Worm (Caenorhabditis elegans) whole organism, L4/young adult: Measurements from ENCODE around the gene perm-3.

Experiments
- W03F9.2 ChIP-seq: fragments of 150-350 bp; optimal IDR thresholded peaks from 2 replicates; lab custom pipeline; 2014; ENCODE audit warnings: missing biosample characterization, missing genetic modification characterization
- him-1 ChIP-seq: sonication (generic microtip); optimal IDR thresholded peaks from 2 replicates; lab custom pipeline; 2016; ENCODE audit warnings: missing genotype, missing genetic modification reagents, missing genetic modification characterization, missing compliant biosample characterization

- TF ChIP-seq him-1 (tag; lab: Kevin White, UChicago): no peak
- no peak for TF ChIP-seq W03F9.2
Measured at ce11 chrIV:5393566-5393965, 1.0 kb downstream of the perm-3 start.
